Fruit fly (Drosophila melanogaster): ENCODE data around the gene CG14974.

CG14974 gene

dm6 chr3L:3616344-3616743 lies 4.5 kb downstream of the CG14974 start (continued):
- TF ChIP-seq slbo (GFP tag; IDR thresholded peaks at IDR 0.05) (peak; percentile 92), wor (GFP tag; IDR thresholded peaks at IDR 0.05) (peak; percentile 38; the same call in 1 of the 2 replicates), pzg (GFP tag; optimal IDR thresholded peaks at IDR 0.05) (no peak), Spps (tag; optimal IDR thresholded peaks at IDR 0.05) (peak; percentile 44), Asciz (GFP tag; optimal IDR thresholded peaks at IDR 0.05) (no peak), CG13123 (GFP tag; optimal IDR thresholded peaks at IDR 0.05) (peak; percentile 33), Hr39 (optimal IDR thresholded peaks at IDR 0.05) (no peak), MTF-1 (GFP tag; optimal IDR thresholded peaks at IDR 0.05; ENCODE audit: borderline replicate concordance) (peak; percentile 86), D19B (GFP tag; optimal IDR thresholded peaks at IDR 0.05) (peak; percentile 12), CG10959 (GFP tag; IDR thresholded peaks at IDR 0.05) (peak; percentile 85), HLH54F (GFP tag; optimal IDR thresholded peaks at IDR 0.05) (peak; percentile 70), crp (GFP tag; optimal IDR thresholded peaks at IDR 0.05) (no peak), Vsx1 (GFP tag; optimal IDR thresholded peaks at IDR 0.05) (peak; percentile 43), CG8359 (GFP tag; optimal IDR thresholded peaks at IDR 0.05; ENCODE audit: borderline replicate concordance) (peak; percentile 15), slou (GFP tag; optimal IDR thresholded peaks at IDR 0.05) (peak; percentile 42), gro (GFP tag; optimal IDR thresholded peaks at IDR 0.05) (peak; percentile 46), Abd-B (GFP tag; optimal IDR thresholded peaks at IDR 0.05) (no peak), CG30020 (tag; optimal IDR thresholded peaks at IDR 0.05) (no peak), ssp (GFP tag; IDR thresholded peaks at IDR 0.05) (peak; percentile 78), Meics (GFP tag; optimal IDR thresholded peaks at IDR 0.05) (peak; percentile 78), psq (GFP tag; optimal IDR thresholded peaks at IDR 0.05) (peak; percentile 22), CG15011 (GFP tag; optimal IDR thresholded peaks at IDR 0.05) (peak; percentile 20), CG15269 (tag; optimal IDR thresholded peaks at IDR 0.05) (peak; percentile 74), PHDP (tag; optimal IDR thresholded peaks at IDR 0.05) (peak; percentile 78), Doc3 (GFP tag; IDR thresholded peaks at IDR 0.05; ENCODE audit: partially characterized antibody) (no peak), sens-2 (GFP tag; IDR thresholded peaks at IDR 0.05) (no peak), Neu2 (GFP tag; optimal IDR thresholded peaks at IDR 0.05; ENCODE audit: borderline replicate concordance) (no peak), Jarid2 (GFP tag; optimal IDR thresholded peaks at IDR 0.05) (peak; percentile 54), luna (GFP tag; optimal IDR thresholded peaks at IDR 0.05) (no peak), jigr1 (GFP tag; IDR thresholded peaks at IDR 0.05) (no peak; the same call in 2 of the 3 replicates), H15 (GFP tag; IDR thresholded peaks at IDR 0.05) (peak; percentile 78; the same call in 2 of the 3 replicates), CG11723 (GFP tag; optimal IDR thresholded peaks at IDR 0.05) (no peak), Rfx (GFP tag; IDR thresholded peaks at IDR 0.05) (peak; percentile 95), CG1602 (GFP tag; optimal IDR thresholded peaks at IDR 0.05) (peak; percentile 83), tin (GFP tag; optimal IDR thresholded peaks at IDR 0.05) (peak; percentile 91), CG31365 (tag; optimal IDR thresholded peaks at IDR 0.05) (peak; percentile 43), CG14050 (GFP tag; IDR thresholded peaks at IDR 0.05) (peak; percentile 51), lov (optimal IDR thresholded peaks at IDR 0.05) (no peak), lov (GFP tag; IDR thresholded peaks at IDR 0.05) (peak; percentile 70), fu2 (GFP tag; optimal IDR thresholded peaks at IDR 0.05) (peak; percentile 69), CG7745 (tag; optimal IDR thresholded peaks at IDR 0.05) (no peak), Hr51 (GFP tag; optimal IDR thresholded peaks at IDR 0.05) (peak; percentile 64 to 69), lab (GFP tag; optimal IDR thresholded peaks at IDR 0.05) (peak; percentile 72), Atf6 (GFP tag; IDR thresholded peaks at IDR 0.05) (no peak), dmrt11E (tag; optimal IDR thresholded peaks at IDR 0.05) (peak; percentile 73), schlank (tag; optimal IDR thresholded peaks at IDR 0.05) (peak; percentile 11), Ada2b (GFP tag; IDR thresholded peaks at IDR 0.05) (peak; percentile 58; the same call in 1 of the 2 replicates), tap (tag; optimal IDR thresholded peaks at IDR 0.05) (peak; percentile 22), CG13775 (GFP tag; optimal IDR thresholded peaks at IDR 0.05) (peak; percentile 59), Awh (GFP tag; IDR thresholded peaks at IDR 0.05) (peak; percentile 55; the same call in 1 of the 2 replicates), CG33557 (GFP tag; optimal IDR thresholded peaks at IDR 0.05) (peak; percentile 45)

Measured in whole organism, embryonic.